Fruit fly (Drosophila melanogaster) S2 (cell line): ENCODE results near the gene Snx1.

Experiments used
- CG8478 ChIP-seq: fragments of >200 bp; optimal IDR thresholded peaks from 2 replicates; lab custom pipeline; 2018
- CTCF ChIP-seq, 2 experiments: fragments of >200 bp; optimal IDR thresholded peaks; 2 replicates each; lab custom pipeline; 2018

dm6 chr2L:3475168-3475567, 25.7 kb downstream of the Snx1 start:
- no peak for TF ChIP-seq CG8478 (lab: Kevin White, UChicago)
- no peak for TF ChIP-seq CTCF (optimal IDR thresholded peaks at IDR 0.05; lab: Kevin White, UChicago)
